Fruit fly (Drosophila melanogaster) whole organism, pupa: ENCODE data around the gene Hem.

ENCODE experiments used
- CG13204 ChIP-seq: fragments of 200-800 bp; sonication (Bioruptor generic); optimal IDR thresholded peaks from 2 replicates; lab custom pipeline; 2018; ENCODE audit warnings: missing biosample characterization, mild to moderate bottlenecking, missing genetic modification characterization, moderate library complexity
- CG15710 ChIP-seq: fragments of 200-800 bp; sonication (Bioruptor generic); optimal IDR thresholded peaks from 2 replicates; lab custom pipeline; 2018; ENCODE audit warnings: missing biosample characterization, mild to moderate bottlenecking, missing genetic modification characterization, moderate library complexity
- CG32121 ChIP-seq: fragments of 200-800 bp; sonication (Bioruptor generic); IDR thresholded peaks from 2 replicates; pipeline ENCODE4 v1.3.6; 2022; ENCODE audit warnings: missing biosample characterization, missing genetic modification characterization
- CG34367 ChIP-seq: fragments of 200-800 bp; sonication (Bioruptor generic); optimal IDR thresholded peaks from 2 replicates; lab custom pipeline; 2018; ENCODE audit warnings: missing biosample characterization, mild to moderate bottlenecking, missing genetic modification characterization
- CG4496 ChIP-seq: fragments of 200-800 bp; sonication (Bioruptor generic); IDR thresholded peaks from 3 replicates; pipeline ENCODE4 v1.3.6; 2022; ENCODE audit warnings: missing biosample characterization, missing genetic modification characterization
- CG8159 ChIP-seq: fragments of 200-800 bp; sonication (Bioruptor generic); optimal IDR thresholded peaks from 3 replicates; lab custom pipeline; 2018; ENCODE audit warnings: missing biosample characterization, mild to moderate bottlenecking, missing genetic modification characterization, moderate library complexity
- CG8301 ChIP-seq: fragments of 200-800 bp; sonication (Bioruptor generic); optimal IDR thresholded peaks from 2 replicates; lab custom pipeline; 2018; ENCODE audit warnings: missing biosample characterization, mild to moderate bottlenecking, missing genetic modification characterization
- D1 ChIP-seq: fragments of 200-800 bp; sonication (Bioruptor generic); optimal IDR thresholded peaks from 2 replicates; lab custom pipeline; 2018; ENCODE audit warnings: missing biosample characterization, mild to moderate bottlenecking, missing genetic modification characterization, moderate library complexity
- Ets98B ChIP-seq: fragments of 200-800 bp; sonication (Bioruptor generic); IDR thresholded peaks from 2 replicates; pipeline ENCODE4 v1.3.6; 2022; ENCODE audit warnings: missing biosample characterization, missing genetic modification characterization
- Pif1A ChIP-seq: fragments of 200-800 bp; sonication (Bioruptor generic); optimal IDR thresholded peaks from 3 replicates; lab custom pipeline; 2016; ENCODE audit warnings: missing biosample characterization, missing genetic modification characterization
- Snoo ChIP-seq: fragments of 200-800 bp; sonication (Bioruptor generic); optimal IDR thresholded peaks from 3 replicates; lab custom pipeline; 2017; ENCODE audit warnings: missing biosample characterization, mild to moderate bottlenecking, missing genetic modification characterization, inconsistent platforms
- fd96Ca ChIP-seq: fragments of 200-800 bp; sonication (Bioruptor generic); IDR thresholded peaks from 3 replicates; pipeline ENCODE4 v1.3.6; 2022; ENCODE audit warnings: missing biosample characterization, missing genetic modification characterization
- gl ChIP-seq: fragments of 200-800 bp; sonication (Bioruptor generic); optimal IDR thresholded peaks from 2 replicates; lab custom pipeline; 2018; ENCODE audit warnings: missing biosample characterization, mild to moderate bottlenecking, missing genetic modification characterization

DNA sequence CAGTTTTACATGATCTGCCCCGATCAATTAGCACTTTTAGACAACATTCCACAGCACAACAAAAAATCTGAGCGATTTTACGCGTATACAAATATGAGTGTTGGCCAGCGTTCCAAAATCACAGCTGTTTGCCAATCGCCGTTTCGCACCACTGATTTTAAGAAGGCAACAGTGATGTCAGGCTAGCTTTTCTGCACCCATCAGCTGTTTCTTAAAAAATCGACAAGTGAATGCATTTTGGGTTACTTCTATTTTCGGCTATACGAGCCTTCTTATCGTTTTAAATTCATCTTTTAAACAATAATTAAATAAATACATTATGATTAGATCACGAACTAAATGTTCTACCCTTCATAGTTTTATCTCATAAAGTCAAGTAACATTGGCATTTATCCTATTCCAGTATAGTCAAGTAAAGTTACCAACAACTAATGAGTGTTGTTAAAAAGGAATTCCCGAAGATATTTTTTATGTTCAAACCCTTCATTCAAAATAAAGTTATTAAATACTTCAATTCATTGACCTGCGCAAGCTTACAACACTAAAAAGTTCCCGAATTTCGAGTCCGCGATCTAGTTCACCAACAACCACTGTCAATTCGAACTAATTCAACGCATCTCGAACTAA lies 25.1 kb downstream of the Hem start, which contains the start of the genes Rich and Ddx1:
- no peak for TF ChIP-seq Snoo (tag; lab: Kevin White, UChicago)
- TF ChIP-seq Ets98B = no peak; the same call in 1 of the 2 replicates
- no peak for TF ChIP-seq CG32121
- TF ChIP-seq CG8159 (tag; lab: Kevin White, UChicago) = peak; percentile 37
- peak; percentile 26 for TF ChIP-seq CG15710 (tag; lab: Kevin White, UChicago)
- TF ChIP-seq D1 (tag; lab: Kevin White, UChicago) = no peak
- TF ChIP-seq Pif1A = no peak
- no peak for TF ChIP-seq CG13204 (GFP tag; lab: Kevin White, UChicago)
- no peak for TF ChIP-seq fd96Ca
- TF ChIP-seq gl (tag; lab: Kevin White, UChicago) = no peak
- peak; percentile 49; the same call in 2 of the 3 replicates for TF ChIP-seq CG4496 (GFP tag; lab: Robert Waterston, UW)
- no peak for TF ChIP-seq CG34367 (tag; lab: Kevin White, UChicago)
- TF ChIP-seq CG8301 (tag; lab: Kevin White, UChicago) = no peak
